Worm (Caenorhabditis elegans): ENCODE data around the gene vps-2.

The vps-2 gene

ce11 chrII:12736579-12736978, 31.4 kb downstream of the vps-2 start, which contains the start of gene snrp-200:
Gene snrp-200, minus strand, starts transcription at chrII:12736910.
- TF ChIP-seq daf-12 (tag; optimal IDR thresholded peaks at IDR 0.05) (no peak), R02D3.7 (tag; optimal IDR thresholded peaks at IDR 0.05) (no peak), mml-1 (tag; optimal IDR thresholded peaks at IDR 0.05) (no peak), nhr-12 (tag; optimal IDR thresholded peaks at IDR 0.05) (no peak), nhr-76 (tag; optimal IDR thresholded peaks at IDR 0.05) (no peak), ztf-11 (tag; optimal IDR thresholded peaks at IDR 0.05) (no peak), zag-1 (tag; optimal IDR thresholded peaks at IDR 0.05) (no peak), hmg-11 (tag; optimal IDR thresholded peaks at IDR 0.05) (no peak), mdl-1 (tag; optimal IDR thresholded peaks at IDR 0.05) (no peak)

ce11 chrII:12729952-12730351, 38.1 kb downstream of the vps-2 start:
- TF ChIP-seq ZK546.5 (tag; optimal IDR thresholded peaks at IDR 0.05), result no peak
- TF ChIP-seq aly-2 (tag; optimal IDR thresholded peaks at IDR 0.05), result no peak
- no peak for TF ChIP-seq lsy-12 (tag; optimal IDR thresholded peaks at IDR 0.05)
- no peak for TF ChIP-seq egl-5 (tag; optimal IDR thresholded peaks at IDR 0.05)
- TF ChIP-seq lin-39 (tag; optimal IDR thresholded peaks at IDR 0.05), result no peak
- TF ChIP-seq nhr-67 (tag; optimal IDR thresholded peaks at IDR 0.05), result no peak

ce11 chrII:12728608-12729007, 39.4 kb downstream of the vps-2 start:
- no peak for TF ChIP-seq pha-4 (tag; optimal IDR thresholded peaks at IDR 0.05)
- no peak for TF ChIP-seq egl-5 (tag; optimal IDR thresholded peaks at IDR 0.05)
- no peak for TF ChIP-seq ceh-9 (tag; optimal IDR thresholded peaks at IDR 0.05)
- no peak for TF ChIP-seq fos-1 (tag; optimal IDR thresholded peaks at IDR 0.05)

DNA sequence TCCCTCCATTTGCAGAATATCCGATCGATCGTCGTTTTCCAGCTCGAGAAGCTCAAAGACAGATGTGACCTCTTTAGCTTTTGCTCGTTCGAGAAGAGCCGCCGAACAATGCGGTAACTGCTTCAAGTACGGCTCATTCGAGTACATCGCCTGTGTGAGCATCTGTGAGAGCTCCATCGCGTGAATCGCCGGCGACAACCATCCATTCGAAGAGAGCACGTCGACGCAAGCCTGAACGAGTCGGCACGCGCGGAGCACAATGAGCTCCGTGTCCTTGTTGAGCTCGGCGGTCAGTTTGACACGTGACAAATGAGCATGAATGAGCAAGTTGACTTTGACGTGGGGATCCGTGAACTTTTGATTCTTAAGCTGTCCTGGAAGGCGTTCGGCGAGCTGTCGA, 40.1 kb downstream of the vps-2 start:
- no peak for TF ChIP-seq ceh-16 (tag; optimal IDR thresholded peaks at IDR 0.05)
- no peak for TF ChIP-seq elt-2 (tag; optimal IDR thresholded peaks at IDR 0.05)
- TF ChIP-seq skn-1 (tag; optimal IDR thresholded peaks at IDR 0.05), result no peak

ce11 chrII:12726704-12727103, 41.3 kb downstream of the vps-2 start:
- TF ChIP-seq R02D3.7 (tag; optimal IDR thresholded peaks at IDR 0.05) (no peak), sea-2 (GFP tag; optimal IDR thresholded peaks at IDR 0.05) (no peak), mdl-1 (tag; optimal IDR thresholded peaks at IDR 0.05) (no peak), ceh-28 (tag; optimal IDR thresholded peaks at IDR 0.05) (no peak), eor-1 (tag; optimal IDR thresholded peaks at IDR 0.05) (no peak), nfya-1 (tag; optimal IDR thresholded peaks at IDR 0.05; ENCODE audit: insufficient read depth) (no peak), unc-62 (GFP tag; optimal IDR thresholded peaks at IDR 0.05) (no peak), daf-12 (tag; optimal IDR thresholded peaks at IDR 0.05) (no peak), mml-1 (tag; optimal IDR thresholded peaks at IDR 0.05) (no peak), pha-4 (tag; optimal IDR thresholded peaks at IDR 0.05) (no peak), nhr-28 (tag; optimal IDR thresholded peaks at IDR 0.05) (no peak)

DNA sequence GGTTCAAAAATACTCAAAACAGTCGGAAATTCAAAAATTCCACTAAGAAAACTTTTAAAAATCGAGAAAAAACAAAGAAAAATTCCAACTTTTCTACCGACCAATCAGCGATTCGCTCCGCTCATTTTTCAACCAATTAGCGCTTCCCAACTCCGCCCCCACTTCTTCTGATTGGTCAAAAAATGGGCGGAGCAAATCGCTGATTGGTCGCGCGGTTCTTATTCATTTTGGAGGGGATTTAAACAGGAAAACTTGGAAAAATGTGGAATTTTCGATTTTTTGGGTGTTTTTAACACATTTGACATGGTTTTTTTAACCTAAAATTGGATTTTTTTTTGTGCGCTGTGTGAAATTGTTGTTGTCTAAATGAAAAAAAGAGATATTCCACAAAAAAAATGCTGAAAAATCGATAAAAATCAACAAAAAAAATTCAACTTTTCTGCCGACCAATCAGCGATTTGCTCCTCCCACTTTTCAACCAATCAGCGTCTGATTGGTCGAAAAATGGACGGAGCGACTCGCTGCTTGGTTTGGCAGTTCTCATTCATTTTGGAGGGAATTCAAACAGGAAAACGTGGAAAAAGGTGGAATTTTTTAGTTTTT, 45.2 kb downstream of the vps-2 start:
- TF ChIP-seq unc-62 (GFP tag; optimal IDR thresholded peaks at IDR 0.05), result no peak
- TF ChIP-seq ztf-11 (tag; optimal IDR thresholded peaks at IDR 0.05), result no peak
- TF ChIP-seq nfya-1 (tag; optimal IDR thresholded peaks at IDR 0.05; ENCODE audit: insufficient read depth), result peak; percentile 92

DNA sequence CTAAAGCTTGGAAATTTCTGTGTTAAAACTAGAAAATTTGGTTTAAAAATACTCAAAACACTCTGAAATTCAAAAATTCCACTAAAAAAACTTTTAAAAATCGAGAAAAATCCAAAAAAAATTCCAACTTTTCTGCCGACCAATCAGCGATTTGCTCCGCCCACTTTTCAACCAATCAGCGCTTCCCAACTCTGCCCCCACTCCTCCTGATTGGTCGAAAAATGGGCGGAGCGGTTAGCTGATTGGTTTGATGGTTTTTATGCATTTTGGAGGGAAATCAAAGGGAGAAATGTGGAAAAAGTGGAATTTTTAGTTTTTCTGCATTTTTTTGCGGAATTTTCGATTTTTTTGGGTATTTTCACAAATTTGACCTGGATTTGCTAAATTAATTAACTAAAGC, 46.0 kb downstream of the vps-2 start:
- TF ChIP-seq nhr-11 (tag; optimal IDR thresholded peaks at IDR 0.05) (no peak), nfya-1 (tag; optimal IDR thresholded peaks at IDR 0.05; ENCODE audit: insufficient read depth) (peak; percentile 92)

Measured in whole organism, L3 larva.